Worm (Caenorhabditis elegans): Measurements from ENCODE around the gene R12B2.3.

DNA sequence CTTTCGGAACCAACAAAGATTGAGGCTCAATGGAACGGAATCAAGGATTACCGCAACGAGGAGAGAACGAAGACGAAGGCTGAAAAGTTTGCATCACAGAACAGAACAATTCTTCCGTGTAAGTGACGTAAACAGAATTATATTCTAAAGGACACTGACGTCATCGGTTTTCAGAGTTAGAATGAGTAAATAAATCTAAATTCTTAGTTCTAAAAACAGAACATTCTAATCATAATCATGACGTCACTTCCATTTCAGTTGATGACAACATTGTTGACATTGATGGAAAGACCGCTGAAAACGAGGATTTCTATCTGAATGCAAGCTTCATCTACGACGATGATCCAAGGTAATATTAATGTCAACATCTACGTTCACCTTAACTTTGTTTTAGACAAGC is 41.4 kb upstream of the R12B2.3 start:
- TF ChIP-seq hlh-17 (GFP tag; optimal IDR thresholded peaks at IDR 0.05; ENCODE audit: borderline replicate concordance) (no peak), mef-2 (tag; optimal IDR thresholded peaks at IDR 0.05) (no peak)
